Worm (Caenorhabditis elegans): ENCODE results near the gene pros-1.

The pros-1 gene

DNA sequence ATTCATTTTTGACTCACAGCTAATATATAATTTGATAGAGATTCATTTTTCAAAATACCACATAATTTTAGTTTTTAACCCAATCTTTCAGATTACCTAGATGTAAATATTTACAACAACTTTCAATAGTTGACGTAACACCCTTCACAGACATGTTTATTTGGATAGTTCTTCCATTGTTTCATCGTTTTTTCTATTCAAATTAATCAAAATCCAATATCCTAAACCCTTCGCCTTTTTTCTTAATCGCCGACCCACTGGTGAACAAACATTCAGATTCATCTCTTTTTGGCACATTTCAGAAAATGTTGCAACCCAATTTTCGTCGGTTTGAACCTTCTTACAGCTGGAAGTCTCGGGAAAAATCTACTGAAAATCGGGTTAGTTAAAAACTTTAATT is 31.9 kb downstream of the pros-1 start, which contains the start of gene K06H7.1:
TSS of gene K06H7.1 (plus strand) at position 301 of the 400 bp plus-strand sequence.
- no peak for TF ChIP-seq syd-9 (tag; optimal IDR thresholded peaks at IDR 0.05)
- TF ChIP-seq C38D4.7 (GFP tag; optimal IDR thresholded peaks at IDR 0.05) = no peak
- no peak for TF ChIP-seq pag-3 (tag; optimal IDR thresholded peaks at IDR 0.05; ENCODE audit: borderline replicate concordance)
- TF ChIP-seq hlh-6 (tag; optimal IDR thresholded peaks at IDR 0.05) = no peak
- TF ChIP-seq ama-1 (optimal IDR thresholded peaks at IDR 0.05) = no peak
- TF ChIP-seq K09A11.1 (tag; optimal IDR thresholded peaks at IDR 0.05; ENCODE audit: insufficient read depth) = no peak
- TF ChIP-seq npax-4 (tag; optimal IDR thresholded peaks at IDR 0.05) = no peak
- no peak for TF ChIP-seq tbx-7 (tag; optimal IDR thresholded peaks at IDR 0.05)

DNA sequence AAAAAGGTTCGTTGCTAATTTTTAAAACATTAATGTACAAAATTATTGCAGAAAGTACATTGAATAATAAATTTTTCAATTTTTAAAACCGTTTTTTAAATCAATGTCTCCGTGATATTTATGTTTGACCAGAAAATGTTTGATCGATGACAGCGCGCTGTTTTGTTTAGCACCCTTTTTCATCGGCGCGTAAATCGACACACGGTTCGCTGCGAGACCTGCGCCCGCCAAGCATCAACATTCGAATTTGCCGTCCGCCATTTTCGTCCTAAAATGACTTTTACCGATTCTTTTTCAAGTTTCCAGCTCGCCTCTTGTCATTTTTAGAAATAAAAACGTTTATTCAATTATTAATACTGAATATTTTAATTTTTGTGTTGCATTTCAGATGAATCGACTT is 33.9 kb downstream of the pros-1 start, which contains the start of gene plk-1:
TSS of gene plk-1 (plus strand) at position 389 of the 400 bp plus-strand sequence.
- TF ChIP-seq hlh-30 (tag; optimal IDR thresholded peaks at IDR 0.05; ENCODE audit: insufficient read depth) = no peak
- peak; percentile 26 for TF ChIP-seq nfya-1 (tag; optimal IDR thresholded peaks at IDR 0.05)

DNA sequence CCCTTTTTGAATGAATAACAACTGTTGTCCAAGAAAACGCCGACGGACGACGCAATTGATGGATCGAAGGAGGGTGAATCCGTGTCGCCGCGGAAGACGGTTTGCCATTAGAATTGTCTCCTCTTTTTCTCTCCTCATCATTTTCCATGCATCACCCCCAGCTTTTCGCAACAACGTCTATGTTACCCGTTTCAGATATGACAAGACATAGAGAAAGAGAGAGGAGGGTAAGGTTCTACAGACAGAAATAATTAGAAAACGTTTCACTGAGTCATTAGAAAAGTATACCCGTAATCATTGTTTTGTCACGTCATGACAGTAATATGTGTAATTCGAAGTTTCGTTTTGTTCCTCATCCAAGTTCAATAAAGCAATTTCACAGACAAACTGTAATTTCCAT is 38.7 kb downstream of the pros-1 start:
- TF ChIP-seq pag-3 (tag; optimal IDR thresholded peaks at IDR 0.05; ENCODE audit: borderline replicate concordance) (no peak), sox-4 (tag; optimal IDR thresholded peaks at IDR 0.05) (no peak), hlh-13 (GFP tag; optimal IDR thresholded peaks at IDR 0.05) (no peak), F13H6.1 (tag; optimal IDR thresholded peaks at IDR 0.05) (no peak), ttx-3 (tag; optimal IDR thresholded peaks at IDR 0.05) (no peak), C38D4.7 (GFP tag; optimal IDR thresholded peaks at IDR 0.05) (no peak), dmd-4 (tag; optimal IDR thresholded peaks at IDR 0.05; ENCODE audit: borderline replicate concordance) (no peak), ref-2 (tag; optimal IDR thresholded peaks at IDR 0.05) (no peak), hlh-15 (tag; optimal IDR thresholded peaks at IDR 0.05) (no peak), hlh-30 (tag; optimal IDR thresholded peaks at IDR 0.05; ENCODE audit: insufficient read depth) (no peak), unc-42 (tag; optimal IDR thresholded peaks at IDR 0.05) (no peak), K09A11.1 (tag; optimal IDR thresholded peaks at IDR 0.05; ENCODE audit: insufficient read depth) (no peak), ceh-30 (tag; optimal IDR thresholded peaks at IDR 0.05) (no peak), dve-1 (tag; optimal IDR thresholded peaks at IDR 0.05) (no peak), ceh-19 (GFP tag; optimal IDR thresholded peaks at IDR 0.05) (no peak), gmeb-2 (tag; optimal IDR thresholded peaks at IDR 0.05) (no peak), nhr-11 (tag; optimal IDR thresholded peaks at IDR 0.05) (no peak), Y22D7AL.16 (tag; optimal IDR thresholded peaks at IDR 0.05) (no peak)

DNA sequence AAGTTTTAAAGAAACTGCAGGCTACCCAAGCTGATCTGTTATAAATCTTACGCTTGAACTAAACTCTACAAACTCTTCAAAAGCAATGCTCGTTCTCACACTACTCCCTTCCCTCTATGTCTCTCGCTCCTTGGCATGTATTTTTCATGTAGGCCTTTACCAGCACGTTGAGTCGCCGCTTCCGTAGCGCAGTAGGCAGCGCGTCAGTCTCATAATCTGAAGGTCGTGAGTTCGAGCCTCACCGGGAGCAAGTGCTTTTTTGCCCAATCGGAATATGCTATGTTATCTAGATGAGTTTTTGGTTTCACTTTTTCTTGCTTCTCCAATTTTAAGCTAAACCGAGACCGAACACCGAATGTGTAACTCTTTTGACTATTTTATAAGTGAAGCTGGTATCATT is 39.4 kb downstream of the pros-1 start:
- peak; percentile 62 for TF ChIP-seq pha-2 (tag; optimal IDR thresholded peaks at IDR 0.05)
- peak; percentile 37 for TF ChIP-seq ahr-1 (tag; optimal IDR thresholded peaks at IDR 0.05)
- peak; percentile 35 for TF ChIP-seq ceh-2 (tag; optimal IDR thresholded peaks at IDR 0.05)
- TF ChIP-seq mec-3 (tag; optimal IDR thresholded peaks at IDR 0.05; ENCODE audit: borderline replicate concordance) = no peak
- TF ChIP-seq hlh-13 (GFP tag; optimal IDR thresholded peaks at IDR 0.05) = peak; percentile 69
- TF ChIP-seq pha-4 (tag; optimal IDR thresholded peaks at IDR 0.05) = no peak
- peak; percentile 51 for TF ChIP-seq npax-4 (tag; optimal IDR thresholded peaks at IDR 0.05)
- TF ChIP-seq ref-2 (tag; optimal IDR thresholded peaks at IDR 0.05) = peak; percentile 41
- TF ChIP-seq dmd-4 (tag; optimal IDR thresholded peaks at IDR 0.05; ENCODE audit: borderline replicate concordance) = peak; percentile 40
- TF ChIP-seq ztf-16 (tag; optimal IDR thresholded peaks at IDR 0.05) = peak; percentile 46
- TF ChIP-seq tbx-2 (tag; optimal IDR thresholded peaks at IDR 0.05) = peak; percentile 76
- no peak for TF ChIP-seq ets-4 (tag; optimal IDR thresholded peaks at IDR 0.05)
- TF ChIP-seq K02D7.2 (tag; optimal IDR thresholded peaks at IDR 0.05) = peak; percentile 49
- peak; percentile 67 for TF ChIP-seq sox-2 (GFP tag; IDR thresholded peaks at IDR 0.05)
- peak; percentile 71 for TF ChIP-seq lin-11 (tag; optimal IDR thresholded peaks at IDR 0.05)
- TF ChIP-seq Y22D7AL.16 (tag; optimal IDR thresholded peaks at IDR 0.05) = peak; percentile 66
- peak; percentile 56 for TF ChIP-seq ceh-9 (tag; optimal IDR thresholded peaks at IDR 0.05)
- no peak for TF ChIP-seq elt-4 (tag; optimal IDR thresholded peaks at IDR 0.05)
- peak; percentile 70 for TF ChIP-seq fkh-6 (tag; optimal IDR thresholded peaks at IDR 0.05)
- TF ChIP-seq C38D4.7 (GFP tag; optimal IDR thresholded peaks at IDR 0.05) = peak; percentile 76
- peak; percentile 44 for TF ChIP-seq fkh-10 (GFP tag; optimal IDR thresholded peaks at IDR 0.05)
- 0 out of 2 replicates have a peak, but pooled peaks have one; percentile 42 for TF ChIP-seq unc-3 (GFP tag; conservative IDR thresholded peaks at IDR 0.05)
- TF ChIP-seq unc-3 (tag; optimal IDR thresholded peaks at IDR 0.05) = peak; percentile 56
- peak; percentile 69 for TF ChIP-seq ceh-14 (tag; optimal IDR thresholded peaks at IDR 0.05)
- peak; percentile 35 for TF ChIP-seq ceh-24 (tag; optimal IDR thresholded peaks at IDR 0.05)
- TF ChIP-seq nhr-11 (tag; optimal IDR thresholded peaks at IDR 0.05) = no peak
- peak; percentile 74 for TF ChIP-seq ceh-6 (GFP tag; optimal IDR thresholded peaks at IDR 0.05)
- peak; percentile 67 for TF ChIP-seq pat-9 (tag; optimal IDR thresholded peaks at IDR 0.05)
- TF ChIP-seq F13H6.1 (tag; optimal IDR thresholded peaks at IDR 0.05) = peak; percentile 53
- TF ChIP-seq lim-6 (tag; optimal IDR thresholded peaks at IDR 0.05) = no peak

Measured in whole organism, late embryonic.